Fruit fly (Drosophila melanogaster): Measurements from ENCODE around the gene ema.

The ema gene

DNA sequence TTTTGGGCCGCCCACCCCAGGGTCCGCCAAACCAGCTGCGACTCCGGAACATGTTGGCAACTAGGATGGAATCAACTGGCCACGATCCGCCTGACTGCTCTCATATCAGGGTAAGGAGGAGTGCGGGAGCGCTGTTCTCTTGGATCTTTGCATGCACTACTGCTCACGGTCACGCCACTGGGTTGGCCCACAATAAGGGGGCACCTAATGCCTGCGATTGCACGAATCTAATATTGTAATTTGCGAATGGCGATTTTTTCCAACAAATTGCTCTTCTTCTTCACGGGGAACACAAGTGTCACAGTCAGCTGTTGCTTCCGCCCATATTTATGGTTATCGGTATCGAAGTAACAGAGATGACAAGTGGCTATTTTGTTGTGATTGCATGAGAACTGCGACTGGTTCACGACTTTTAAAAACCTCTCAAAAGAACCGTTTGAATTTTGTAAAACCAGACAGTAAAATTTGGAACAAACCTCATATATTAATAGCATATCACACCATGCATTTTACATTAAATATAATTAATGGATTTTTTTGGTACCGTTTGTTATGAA is at the start of gene ema (continued):
- TF ChIP-seq H2.0 (GFP tag; IDR thresholded peaks at IDR 0.05) (no peak), ftz-f1 (GFP tag; optimal IDR thresholded peaks at IDR 0.05) (no peak), Hr39 (optimal IDR thresholded peaks at IDR 0.05) (no peak), CG14710 (tag; optimal IDR thresholded peaks at IDR 0.05) (peak; percentile 43), pan (optimal IDR thresholded peaks at IDR 0.05) (no peak), pan (GFP tag; optimal IDR thresholded peaks at IDR 0.05 in 1 of 2, IDR thresholded peaks at IDR 0.05 in 1 of 2) (peak in 1 of 2 experiments; percentile 35), CG1529 (GFP tag; optimal IDR thresholded peaks at IDR 0.05) (no peak), gem (tag; optimal IDR thresholded peaks at IDR 0.05) (no peak), twi (tag; optimal IDR thresholded peaks at IDR 0.05) (no peak), fd3F (GFP tag; optimal IDR thresholded peaks at IDR 0.05) (no peak), vfl (GFP tag; optimal IDR thresholded peaks at IDR 0.05) (no peak), CG34422 (GFP tag; IDR thresholded peaks at IDR 0.05) (peak; percentile 70; the same call in 1 of the 3 replicates), nerfin-2 (GFP tag; IDR thresholded peaks at IDR 0.05; ENCODE audit: partially characterized antibody) (no peak), prd (optimal IDR thresholded peaks at IDR 0.05) (no peak), prd (GFP tag; IDR thresholded peaks at IDR 0.05) (peak; percentile 18; the same call in 1 of the 3 replicates), lola (GFP tag; optimal IDR thresholded peaks at IDR 0.05) (no peak), NK7.1 (GFP tag; optimal IDR thresholded peaks at IDR 0.05) (no peak), CG12744 (GFP tag; optimal IDR thresholded peaks at IDR 0.05) (no peak), NFAT (GFP tag; IDR thresholded peaks at IDR 0.05) (peak; percentile 31; the same call in 1 of the 2 replicates), Sox100B (GFP tag; optimal IDR thresholded peaks at IDR 0.05) (no peak), CG17829 (tag; optimal IDR thresholded peaks at IDR 0.05) (peak; percentile 51), br (optimal IDR thresholded peaks at IDR 0.05) (no peak), Mrtf (GFP tag; IDR thresholded peaks at IDR 0.05) (no peak), CG18476 (GFP tag; optimal IDR thresholded peaks at IDR 0.05) (no peak), lmd (GFP tag; IDR thresholded peaks at IDR 0.05) (no peak), onecut (GFP tag; IDR thresholded peaks at IDR 0.05) (no peak), ap (GFP tag; IDR thresholded peaks at IDR 0.05) (no peak), CG6791 (GFP tag; IDR thresholded peaks at IDR 0.05; ENCODE audit: partially characterized antibody) (0 out of 3 replicates have a peak, but pooled peaks have one; percentile 7), D19B (GFP tag; optimal IDR thresholded peaks at IDR 0.05) (no peak), hbn (GFP tag; IDR thresholded peaks at IDR 0.05; ENCODE audit: partially characterized antibody) (no peak), CG1233 (GFP tag; optimal IDR thresholded peaks at IDR 0.05) (no peak), nom (GFP tag; optimal IDR thresholded peaks at IDR 0.05) (no peak), seq (GFP tag; IDR thresholded peaks at IDR 0.05) (no peak), YL-1 (GFP tag; optimal IDR thresholded peaks at IDR 0.05) (peak; percentile 80), Gug (GFP tag; IDR thresholded peaks at IDR 0.05) (no peak), CG11093 (GFP tag; IDR thresholded peaks at IDR 0.05) (no peak), CG8478 (optimal IDR thresholded peaks at IDR 0.05) (no peak), Hr3 (GFP tag; optimal IDR thresholded peaks at IDR 0.05) (no peak), CG7556 (GFP tag; optimal IDR thresholded peaks at IDR 0.05) (no peak), lov (optimal IDR thresholded peaks at IDR 0.05) (no peak), lov (GFP tag; IDR thresholded peaks at IDR 0.05) (no peak), CTCF (GFP tag; optimal IDR thresholded peaks at IDR 0.05) (no peak), CG18011 (GFP tag; optimal IDR thresholded peaks at IDR 0.05) (no peak), CG11723 (GFP tag; optimal IDR thresholded peaks at IDR 0.05) (no peak), bsh (GFP tag; optimal IDR thresholded peaks at IDR 0.05) (no peak), PHDP (tag; optimal IDR thresholded peaks at IDR 0.05) (peak; percentile 8), Hand (GFP tag; optimal IDR thresholded peaks at IDR 0.05) (no peak), Sin3A (optimal IDR thresholded peaks at IDR 0.05) (peak; percentile 7), kni (GFP tag; optimal IDR thresholded peaks at IDR 0.05) (no peak), CG15601 (tag; optimal IDR thresholded peaks at IDR 0.05) (peak; percentile 4), Blimp-1 (GFP tag; optimal IDR thresholded peaks at IDR 0.05) (no peak), unpg (GFP tag; optimal IDR thresholded peaks at IDR 0.05) (no peak)
